Fruit fly (Drosophila melanogaster) whole organism, prepupa: ENCODE measurements around the gene CG34313.

Experiments used
- Blimp-1 ChIP-seq: fragments of 200-800 bp; sonication (Bioruptor generic); optimal IDR thresholded peaks from 3 replicates; lab custom pipeline; 2017; ENCODE audit warnings: missing biosample characterization, missing genetic modification characterization, mild to moderate bottlenecking, moderate library complexity, missing genetic modification reagents
- CG10631 ChIP-seq: fragments of 200-800 bp; sonication (Bioruptor generic); optimal IDR thresholded peaks from 2 replicates; lab custom pipeline; 2016; ENCODE audit warnings: missing biosample characterization, missing genetic modification characterization
- CG11294 ChIP-seq: fragments of 200-800 bp; sonication (Bioruptor generic); IDR thresholded peaks from 2 replicates; pipeline ENCODE4 v1.3.6; 2022; ENCODE audit warnings: missing biosample characterization, missing genetic modification characterization
- CG11902 ChIP-seq: fragments of 200-800 bp; sonication (Bioruptor generic); optimal IDR thresholded peaks from 3 replicates; lab custom pipeline; 2016; ENCODE audit warnings: missing biosample characterization, missing genetic modification characterization
- CG16779 ChIP-seq: fragments of 200-800 bp; sonication (Bioruptor generic); optimal IDR thresholded peaks from 3 replicates; lab custom pipeline; 2017; ENCODE audit warnings: missing biosample characterization, mild to moderate bottlenecking, missing genetic modification characterization
- CG3032 ChIP-seq: fragments of 200-800 bp; optimal IDR thresholded peaks from 2 replicates; lab custom pipeline; 2019; ENCODE audit warnings: missing biosample characterization, mild to moderate bottlenecking, missing genetic modification characterization, moderate library complexity
- CG31627 ChIP-seq: fragments of 200-800 bp; sonication (Bioruptor generic); optimal IDR thresholded peaks from 3 replicates; lab custom pipeline; 2016; ENCODE audit warnings: missing biosample characterization, missing genetic modification characterization
- CG32006 ChIP-seq: fragments of 200-800 bp; sonication (Bioruptor generic); optimal IDR thresholded peaks from 3 replicates; lab custom pipeline; 2017; ENCODE audit warnings: missing biosample characterization, mild to moderate bottlenecking, missing genetic modification characterization
- CG4318 ChIP-seq: fragments of 200-800 bp; sonication (Bioruptor generic); optimal IDR thresholded peaks from 3 replicates; lab custom pipeline; 2017; ENCODE audit warnings: missing biosample characterization, mild to moderate bottlenecking, missing genetic modification characterization
- CG6163 ChIP-seq: fragments of 200-800 bp; sonication (Bioruptor generic); IDR thresholded peaks from 3 replicates; pipeline ENCODE4 v1.3.6; 2022; ENCODE audit warnings: missing biosample characterization, missing genetic modification characterization
- CG7368 ChIP-seq: fragments of 200-800 bp; sonication (Bioruptor generic); optimal IDR thresholded peaks from 3 replicates; lab custom pipeline; 2016; ENCODE audit warnings: missing biosample characterization, missing genetic modification characterization
- CG8119 ChIP-seq: fragments of 200-800 bp; sonication (Bioruptor generic); IDR thresholded peaks from 3 replicates; pipeline ENCODE4 v1.3.6; 2022; ENCODE audit warnings: missing biosample characterization, missing genetic modification characterization
- CG8632 ChIP-seq: fragments of 200-800 bp; sonication (Bioruptor generic); optimal IDR thresholded peaks from 3 replicates; lab custom pipeline; 2016; ENCODE audit warnings: missing biosample characterization, missing genetic modification characterization
- CG9139 ChIP-seq: fragments of 200-800 bp; sonication (Bioruptor generic); optimal IDR thresholded peaks from 3 replicates; lab custom pipeline; 2017; ENCODE audit warnings: missing biosample characterization, mild to moderate bottlenecking, missing genetic modification characterization
- Eip75B ChIP-seq: fragments of 200-800 bp; sonication (Bioruptor generic); optimal IDR thresholded peaks from 3 replicates; lab custom pipeline; 2016; ENCODE audit warnings: missing biosample characterization, missing genetic modification characterization
- Eip78C ChIP-seq: fragments of 200-800 bp; sonication (Bioruptor generic); peaks from one replicate; lab custom pipeline; 2016; ENCODE audit warnings: missing biosample characterization, missing genetic modification characterization
- Eip93F ChIP-seq: fragments of 200-800 bp; sonication (Bioruptor generic); optimal IDR thresholded peaks from 2 replicates; lab custom pipeline; 2016; ENCODE audit warnings: missing biosample characterization, mild to moderate bottlenecking, missing genetic modification characterization
- Ets96B ChIP-seq: fragments of 200-800 bp; optimal IDR thresholded peaks from 2 replicates; lab custom pipeline; 2019; ENCODE audit warnings: missing biosample characterization, mild to moderate bottlenecking, missing genetic modification characterization, moderate library complexity
- Gug ChIP-seq: fragments of 200-800 bp; sonication (Bioruptor generic); IDR thresholded peaks from 2 replicates; pipeline ENCODE4 v1.3.6; 2022; ENCODE audit warnings: missing biosample characterization, missing genetic modification characterization
- Hr4 ChIP-seq: fragments of 200-800 bp; sonication (Bioruptor generic); optimal IDR thresholded peaks from 3 replicates; lab custom pipeline; 2016; ENCODE audit warnings: missing biosample characterization, missing genetic modification characterization
- Lpt ChIP-seq: fragments of 200-800 bp; sonication (Bioruptor generic); optimal IDR thresholded peaks from 3 replicates; lab custom pipeline; 2016; ENCODE audit warnings: missing biosample characterization, missing genetic modification characterization
- Met ChIP-seq: fragments of 200-800 bp; sonication (Bioruptor generic); optimal IDR thresholded peaks from 3 replicates; lab custom pipeline; 2016; ENCODE audit warnings: missing biosample characterization, missing genetic modification characterization
- OdsH ChIP-seq: fragments of 200-800 bp; sonication (Bioruptor generic); optimal IDR thresholded peaks from 3 replicates; lab custom pipeline; 2016; ENCODE audit warnings: missing biosample characterization, missing genetic modification characterization
- Smox ChIP-seq: fragments of 200-800 bp; sonication (Bioruptor generic); optimal IDR thresholded peaks from 3 replicates; lab custom pipeline; 2016; ENCODE audit warnings: missing biosample characterization, missing genetic modification characterization
- Sox102F ChIP-seq: fragments of 200-800 bp; sonication (Bioruptor generic); optimal IDR thresholded peaks from 2 replicates; lab custom pipeline; 2016; ENCODE audit warnings: missing biosample characterization, mild to moderate bottlenecking, missing genetic modification characterization
- Sox14 ChIP-seq: fragments of 200-800 bp; sonication (Bioruptor generic); optimal IDR thresholded peaks from 3 replicates; lab custom pipeline; 2016; ENCODE audit warnings: missing biosample characterization, missing genetic modification characterization
- Sox15 ChIP-seq: fragments of 200-800 bp; sonication (Bioruptor generic); optimal IDR thresholded peaks from 3 replicates; lab custom pipeline; 2016; ENCODE audit warnings: missing biosample characterization, missing genetic modification characterization
- achi ChIP-seq: fragments of 200-800 bp; sonication (Bioruptor generic); optimal IDR thresholded peaks from 3 replicates; lab custom pipeline; 2016; ENCODE audit warnings: missing biosample characterization, missing genetic modification characterization
- cyc ChIP-seq: fragments of 200-800 bp; sonication (Bioruptor generic); optimal IDR thresholded peaks from 3 replicates; lab custom pipeline; 2016; ENCODE audit warnings: missing biosample characterization, missing genetic modification characterization
- eg ChIP-seq: fragments of 200-800 bp; sonication (Bioruptor generic); IDR thresholded peaks from 3 replicates; pipeline ENCODE4 v1.3.6; 2022; ENCODE audit warnings: missing biosample characterization, missing genetic modification characterization
- fd59A ChIP-seq: fragments of 200-800 bp; sonication (Bioruptor generic); optimal IDR thresholded peaks from 2 replicates; lab custom pipeline; 2017; ENCODE audit warnings: missing biosample characterization, mild to moderate bottlenecking, missing genetic modification characterization, missing genetic modification reagents
- fd85E ChIP-seq: fragments of 200-800 bp; sonication (Bioruptor generic); optimal IDR thresholded peaks from 3 replicates; lab custom pipeline; 2016; ENCODE audit warnings: missing biosample characterization, missing genetic modification characterization
- net ChIP-seq: fragments of 200-800 bp; sonication (Bioruptor generic); optimal IDR thresholded peaks from 3 replicates; lab custom pipeline; 2016; ENCODE audit warnings: missing biosample characterization, missing genetic modification characterization
- salr ChIP-seq, 2 experiments: fragments of 200-800 bp; sonication (Bioruptor generic); optimal IDR thresholded peaks; 3 replicates each; lab custom pipeline; 2016 to 2018; ENCODE audit warnings: missing biosample characterization in 2 of 2, missing genetic modification characterization in 2 of 2, mild to moderate bottlenecking in 1 of 2
- spab ChIP-seq: fragments of 200-800 bp; sonication (Bioruptor generic); optimal IDR thresholded peaks from 2 replicates; lab custom pipeline; 2017; ENCODE audit warnings: missing biosample characterization, mild to moderate bottlenecking, missing genetic modification characterization, missing genetic modification reagents
- ss ChIP-seq, 2 experiments: fragments of 200-800 bp; sonication (Bioruptor generic); optimal IDR thresholded peaks; 2 replicates in 1 of 2; 3 replicates in 1 of 2; lab custom pipeline; 2017 to 2018; ENCODE audit warnings: mild to moderate bottlenecking in 2 of 2, missing biosample characterization in 2 of 2, missing genetic modification characterization in 2 of 2, moderate library complexity in 1 of 2
- topi ChIP-seq: fragments of 200-800 bp; sonication (Bioruptor generic); optimal IDR thresholded peaks from 3 replicates; lab custom pipeline; 2016; ENCODE audit warnings: missing biosample characterization, missing genetic modification characterization

CG34313 gene

dm6 chr2L:16879288-16879687, at the start of gene CG34313, which contains the start of the genes CG32832 and CG31743:
CG34313 (plus strand) TSS chr2L:16879517.
CG32832 (minus strand) TSS chr2L:16879290.
CG31743 (plus strand) TSS chr2L:16879517.
- TF ChIP-seq Sox102F (GFP tag; lab: Kevin White, UChicago) (no peak), topi (GFP tag; lab: Kevin White, UChicago) (no peak), CG7368 (GFP tag; lab: Kevin White, UChicago) (no peak), CG3032 (tag; lab: Kevin White, UChicago) (no peak), Gug (GFP tag; lab: Robert Waterston, UW) (no peak), cyc (GFP tag; lab: Kevin White, UChicago) (no peak), Blimp-1 (GFP tag; lab: Kevin White, UChicago) (no peak), CG10631 (GFP tag; lab: Kevin White, UChicago) (no peak), CG6163 (GFP tag; lab: Robert Waterston, UW) (no peak), Sox14 (GFP tag; lab: Kevin White, UChicago) (no peak), CG11902 (no peak), Hr4 (no peak), spab (GFP tag; lab: Kevin White, UChicago) (no peak), fd85E (GFP tag; lab: Kevin White, UChicago) (no peak), Eip75B (GFP tag; lab: Kevin White, UChicago) (no peak), net (GFP tag; lab: Kevin White, UChicago) (no peak), CG8119 (GFP tag; lab: Robert Waterston, UW) (no peak), CG4318 (GFP tag; lab: Kevin White, UChicago) (no peak), Smox (GFP tag; lab: Kevin White, UChicago) (no peak), Ets96B (tag; lab: Kevin White, UChicago) (no peak)

- TF ChIP-seq Sox14 (GFP tag; lab: Kevin White, UChicago) (no peak), fd59A (GFP tag; lab: Kevin White, UChicago) (no peak), OdsH (GFP tag; lab: Kevin White, UChicago) (no peak), Smox (GFP tag; lab: Kevin White, UChicago) (no peak), salr (GFP tag; optimal IDR thresholded peaks at IDR 0.05; lab: Kevin White, UChicago) (no peak), Eip93F (GFP tag; lab: Kevin White, UChicago) (no peak), eg (GFP tag; lab: Robert Waterston, UW) (no peak), CG32006 (GFP tag; lab: Kevin White, UChicago) (no peak), achi (GFP tag; lab: Kevin White, UChicago) (no peak), Sox102F (GFP tag; lab: Kevin White, UChicago) (no peak), CG16779 (tag; lab: Kevin White, UChicago) (no peak), CG31627 (no peak), Hr4 (no peak)
Measured at dm6 chr2L:16834402-16834801, 44.9 kb upstream of the CG34313 start, which contains the start of gene CG13282. CG13282 (minus strand) TSS chr2L:16834502.

dm6 chr2L:16837158-16837557, 42.2 kb upstream of the CG34313 start, which contains the start of gene Nepl9:
Nepl9 (minus strand) TSS chr2L:16837258.
- TF ChIP-seq CG9139 (GFP tag; lab: Kevin White, UChicago): no peak

dm6 chr2L:16837672-16838071, 41.6 kb upstream of the CG34313 start, which contains the start of the genes SclA and SclB:
SclA (plus strand) TSS chr2L:16837972.
SclB (plus strand) TSS chr2L:16837972.
- no peak for TF ChIP-seq Eip93F (GFP tag; lab: Kevin White, UChicago)
- TF ChIP-seq CG6163 (GFP tag; lab: Robert Waterston, UW): no peak
- no peak for TF ChIP-seq ss (GFP tag; optimal IDR thresholded peaks at IDR 0.05; lab: Kevin White, UChicago)
- TF ChIP-seq CG8632: no peak
- no peak for TF ChIP-seq Eip78C (GFP tag; lab: Kevin White, UChicago)
- TF ChIP-seq Met (GFP tag; lab: Kevin White, UChicago): no peak
- TF ChIP-seq CG3032 (tag; lab: Kevin White, UChicago): no peak
- TF ChIP-seq Eip75B (GFP tag; lab: Kevin White, UChicago): no peak
- TF ChIP-seq Sox15 (GFP tag; lab: Kevin White, UChicago): no peak
- no peak for TF ChIP-seq Lpt (GFP tag; lab: Kevin White, UChicago)
- no peak for TF ChIP-seq CG32006 (GFP tag; lab: Kevin White, UChicago)
- TF ChIP-seq spab (GFP tag; lab: Kevin White, UChicago): no peak
- TF ChIP-seq Smox (GFP tag; lab: Kevin White, UChicago): no peak
- TF ChIP-seq CG11294 (GFP tag; lab: Robert Waterston, UW): no peak
